Worm (Caenorhabditis elegans) whole organism, midembryonic: ENCODE results near the gene kbp-3.

ENCODE experiments used
- T22C8.4 ChIP-seq: fragments of 200-800 bp; sonication (Bioruptor generic); IDR thresholded peaks from 2 replicates; pipeline ENCODE4 v1.3.6; 2022; ENCODE audit warnings: missing genetic modification characterization, missing compliant biosample characterization
- cog-1 ChIP-seq: sonication (generic microtip); optimal IDR thresholded peaks from 2 replicates; lab custom pipeline; 2016; ENCODE audit warnings: missing genetic modification characterization, missing compliant biosample characterization
- flt-1 ChIP-seq: fragments of 200-800 bp; sonication (Bioruptor generic); IDR thresholded peaks from 2 replicates; pipeline ENCODE4 v1.3.6; 2022; ENCODE audit warnings: missing genetic modification characterization, missing compliant biosample characterization
- ref-1 ChIP-seq: fragments of 200-800 bp; sonication (Bioruptor generic); conservative IDR thresholded peaks from 2 replicates; pipeline ENCODE4 v1.3.6; 2022; ENCODE audit warnings: missing genetic modification reagents, missing genetic modification characterization, missing compliant biosample characterization
- ztf-29 ChIP-seq: fragments of 200-800 bp; sonication (Bioruptor generic); IDR thresholded peaks from 2 replicates; pipeline ENCODE4 v1.3.6; 2022; ENCODE audit warnings: missing genetic modification reagents, missing genetic modification characterization, missing compliant biosample characterization

ce11 chrII:14405489-14406059, 15.7 kb upstream of the kbp-3 start:
- TF ChIP-seq cog-1 (tag; lab: Kevin White, UChicago) (no peak), T22C8.4 (GFP tag; lab: Robert Waterston, UW) (no peak), ref-1 (GFP tag; lab: Robert Waterston, UW) (no peak), ztf-29 (GFP tag; lab: Robert Waterston, UW) (no peak), flt-1 (no peak)
